Fruit fly (Drosophila melanogaster) whole organism, prepupa: ENCODE data around the gene CG8916.

Experiments used
- Blimp-1 ChIP-seq: fragments of 200-800 bp; sonication (Bioruptor generic); optimal IDR thresholded peaks from 3 replicates; lab custom pipeline; 2017; ENCODE audit warnings: missing biosample characterization, missing genetic modification characterization, mild to moderate bottlenecking, moderate library complexity, missing genetic modification reagents
- CG10631 ChIP-seq: fragments of 200-800 bp; sonication (Bioruptor generic); optimal IDR thresholded peaks from 2 replicates; lab custom pipeline; 2016; ENCODE audit warnings: missing biosample characterization, missing genetic modification characterization
- CG11762 ChIP-seq: fragments of 200-800 bp; sonication (Bioruptor generic); optimal IDR thresholded peaks from 3 replicates; lab custom pipeline; 2016; ENCODE audit warnings: missing biosample characterization, missing genetic modification characterization; ENCODE audit not compliant: insufficient read depth
- CG11902 ChIP-seq: fragments of 200-800 bp; sonication (Bioruptor generic); optimal IDR thresholded peaks from 3 replicates; lab custom pipeline; 2016; ENCODE audit warnings: missing biosample characterization, missing genetic modification characterization
- CG15336 ChIP-seq: fragments of 200-800 bp; sonication (Bioruptor generic); IDR thresholded peaks from 2 replicates; pipeline ENCODE4 v1.3.6; 2022; ENCODE audit warnings: missing biosample characterization, missing genetic modification characterization
- CG1621 ChIP-seq: fragments of 200-800 bp; sonication (Bioruptor generic); optimal IDR thresholded peaks from 3 replicates; lab custom pipeline; 2018; ENCODE audit warnings: missing biosample characterization, mild to moderate bottlenecking, missing genetic modification characterization
- CG16779 ChIP-seq: fragments of 200-800 bp; sonication (Bioruptor generic); optimal IDR thresholded peaks from 3 replicates; lab custom pipeline; 2017; ENCODE audit warnings: missing biosample characterization, mild to moderate bottlenecking, missing genetic modification characterization
- CG31627 ChIP-seq: fragments of 200-800 bp; sonication (Bioruptor generic); optimal IDR thresholded peaks from 3 replicates; lab custom pipeline; 2016; ENCODE audit warnings: missing biosample characterization, missing genetic modification characterization
- CG34406 ChIP-seq: fragments of 200-800 bp; sonication (Bioruptor generic); optimal IDR thresholded peaks from 3 replicates; lab custom pipeline; 2016; ENCODE audit warnings: missing biosample characterization, missing genetic modification characterization
- CG4318 ChIP-seq: fragments of 200-800 bp; sonication (Bioruptor generic); optimal IDR thresholded peaks from 3 replicates; lab custom pipeline; 2017; ENCODE audit warnings: missing biosample characterization, mild to moderate bottlenecking, missing genetic modification characterization
- CG6163 ChIP-seq: fragments of 200-800 bp; sonication (Bioruptor generic); IDR thresholded peaks from 3 replicates; pipeline ENCODE4 v1.3.6; 2022; ENCODE audit warnings: missing biosample characterization, missing genetic modification characterization
- CG6792 ChIP-seq: fragments of 200-800 bp; sonication (Bioruptor generic); optimal IDR thresholded peaks from 3 replicates; lab custom pipeline; 2016; ENCODE audit warnings: missing biosample characterization, missing genetic modification characterization
- CG6808 ChIP-seq: fragments of 200-800 bp; sonication (Bioruptor generic); optimal IDR thresholded peaks from 3 replicates; lab custom pipeline; 2017; ENCODE audit warnings: missing biosample characterization, missing genetic modification characterization, mild to moderate bottlenecking, moderate library complexity, missing genetic modification reagents
- CG7368 ChIP-seq: fragments of 200-800 bp; sonication (Bioruptor generic); optimal IDR thresholded peaks from 3 replicates; lab custom pipeline; 2016; ENCODE audit warnings: missing biosample characterization, missing genetic modification characterization
- CG8119 ChIP-seq: fragments of 200-800 bp; sonication (Bioruptor generic); IDR thresholded peaks from 3 replicates; pipeline ENCODE4 v1.3.6; 2022; ENCODE audit warnings: missing biosample characterization, missing genetic modification characterization
- CG8319 ChIP-seq: fragments of 200-800 bp; sonication (Bioruptor generic); optimal IDR thresholded peaks from 3 replicates; lab custom pipeline; 2016; ENCODE audit warnings: missing biosample characterization, missing genetic modification characterization
- CG8632 ChIP-seq: fragments of 200-800 bp; sonication (Bioruptor generic); optimal IDR thresholded peaks from 3 replicates; lab custom pipeline; 2016; ENCODE audit warnings: missing biosample characterization, missing genetic modification characterization
- Eip75B ChIP-seq: fragments of 200-800 bp; sonication (Bioruptor generic); optimal IDR thresholded peaks from 3 replicates; lab custom pipeline; 2016; ENCODE audit warnings: missing biosample characterization, missing genetic modification characterization
- Eip78C ChIP-seq: fragments of 200-800 bp; sonication (Bioruptor generic); peaks from one replicate; lab custom pipeline; 2016; ENCODE audit warnings: missing biosample characterization, missing genetic modification characterization
- Eip93F ChIP-seq: fragments of 200-800 bp; sonication (Bioruptor generic); optimal IDR thresholded peaks from 2 replicates; lab custom pipeline; 2016; ENCODE audit warnings: missing biosample characterization, mild to moderate bottlenecking, missing genetic modification characterization
- Ets96B ChIP-seq: fragments of 200-800 bp; optimal IDR thresholded peaks from 2 replicates; lab custom pipeline; 2019; ENCODE audit warnings: missing biosample characterization, mild to moderate bottlenecking, missing genetic modification characterization, moderate library complexity
- Gug ChIP-seq: fragments of 200-800 bp; sonication (Bioruptor generic); IDR thresholded peaks from 2 replicates; pipeline ENCODE4 v1.3.6; 2022; ENCODE audit warnings: missing biosample characterization, missing genetic modification characterization
- Hr39 ChIP-seq: fragments of 200-800 bp; sonication (Bioruptor generic); optimal IDR thresholded peaks from 2 replicates; lab custom pipeline; 2016; ENCODE audit warnings: missing biosample characterization, missing genetic modification characterization
- Hr4 ChIP-seq: fragments of 200-800 bp; sonication (Bioruptor generic); optimal IDR thresholded peaks from 3 replicates; lab custom pipeline; 2016; ENCODE audit warnings: missing biosample characterization, missing genetic modification characterization
- Lpt ChIP-seq: fragments of 200-800 bp; sonication (Bioruptor generic); optimal IDR thresholded peaks from 3 replicates; lab custom pipeline; 2016; ENCODE audit warnings: missing biosample characterization, missing genetic modification characterization
- OdsH ChIP-seq: fragments of 200-800 bp; sonication (Bioruptor generic); optimal IDR thresholded peaks from 3 replicates; lab custom pipeline; 2016; ENCODE audit warnings: missing biosample characterization, missing genetic modification characterization
- Smox ChIP-seq: fragments of 200-800 bp; sonication (Bioruptor generic); optimal IDR thresholded peaks from 3 replicates; lab custom pipeline; 2016; ENCODE audit warnings: missing biosample characterization, missing genetic modification characterization
- Sox102F ChIP-seq: fragments of 200-800 bp; sonication (Bioruptor generic); optimal IDR thresholded peaks from 2 replicates; lab custom pipeline; 2016; ENCODE audit warnings: missing biosample characterization, mild to moderate bottlenecking, missing genetic modification characterization
- Sox14 ChIP-seq: fragments of 200-800 bp; sonication (Bioruptor generic); optimal IDR thresholded peaks from 3 replicates; lab custom pipeline; 2016; ENCODE audit warnings: missing biosample characterization, missing genetic modification characterization
- Sox15 ChIP-seq: fragments of 200-800 bp; sonication (Bioruptor generic); optimal IDR thresholded peaks from 3 replicates; lab custom pipeline; 2016; ENCODE audit warnings: missing biosample characterization, missing genetic modification characterization
- acj6 ChIP-seq: fragments of 200-800 bp; sonication (Bioruptor generic); optimal IDR thresholded peaks from 3 replicates; lab custom pipeline; 2016; ENCODE audit warnings: missing biosample characterization, missing genetic modification characterization
- eg ChIP-seq: fragments of 200-800 bp; sonication (Bioruptor generic); IDR thresholded peaks from 3 replicates; pipeline ENCODE4 v1.3.6; 2022; ENCODE audit warnings: missing biosample characterization, missing genetic modification characterization
- esn ChIP-seq: fragments of 200-800 bp; sonication (Bioruptor generic); optimal IDR thresholded peaks from 2 replicates; lab custom pipeline; 2016; ENCODE audit warnings: missing biosample characterization, mild to moderate bottlenecking, missing genetic modification characterization, moderate library complexity
- fd85E ChIP-seq: fragments of 200-800 bp; sonication (Bioruptor generic); optimal IDR thresholded peaks from 3 replicates; lab custom pipeline; 2016; ENCODE audit warnings: missing biosample characterization, missing genetic modification characterization
- fkh ChIP-seq: fragments of 200-800 bp; sonication (Bioruptor generic); optimal IDR thresholded peaks from 3 replicates; lab custom pipeline; 2017; ENCODE audit warnings: missing biosample characterization, mild to moderate bottlenecking, missing genetic modification characterization, moderate library complexity
- lz ChIP-seq: fragments of 200-800 bp; sonication (Bioruptor generic); optimal IDR thresholded peaks from 3 replicates; lab custom pipeline; 2016; ENCODE audit warnings: missing biosample characterization, missing genetic modification characterization
- net ChIP-seq: fragments of 200-800 bp; sonication (Bioruptor generic); optimal IDR thresholded peaks from 3 replicates; lab custom pipeline; 2016; ENCODE audit warnings: missing biosample characterization, missing genetic modification characterization
- salr ChIP-seq, 2 experiments: fragments of 200-800 bp; sonication (Bioruptor generic); optimal IDR thresholded peaks; 3 replicates each; lab custom pipeline; 2016 to 2018; ENCODE audit warnings: missing biosample characterization in 2 of 2, missing genetic modification characterization in 2 of 2, mild to moderate bottlenecking in 1 of 2
- ss ChIP-seq, 2 experiments: fragments of 200-800 bp; sonication (Bioruptor generic); optimal IDR thresholded peaks; 2 replicates in 1 of 2; 3 replicates in 1 of 2; lab custom pipeline; 2017 to 2018; ENCODE audit warnings: mild to moderate bottlenecking in 2 of 2, missing biosample characterization in 2 of 2, missing genetic modification characterization in 2 of 2, moderate library complexity in 1 of 2

The CG8916 gene

dm6 chrX:15886411-15887246 is 35.1 kb upstream of the CG8916 start (continued):
- peak; percentile 92 for TF ChIP-seq net (GFP tag; lab: Kevin White, UChicago)
- no peak for TF ChIP-seq Hr4 (GFP tag; lab: Kevin White, UChicago)
- TF ChIP-seq CG16779 (tag; lab: Kevin White, UChicago): peak; percentile 96
- TF ChIP-seq lz (GFP tag; lab: Kevin White, UChicago): peak; percentile 14
- TF ChIP-seq Eip93F (GFP tag; lab: Kevin White, UChicago): peak; percentile 79
- peak; percentile 39 for TF ChIP-seq CG6792 (GFP tag; lab: Kevin White, UChicago)
- TF ChIP-seq Blimp-1 (GFP tag; lab: Kevin White, UChicago): no peak
- peak; percentile 43 for TF ChIP-seq fd85E (GFP tag; lab: Kevin White, UChicago)
- TF ChIP-seq eg (GFP tag; lab: Robert Waterston, UW): peak; percentile 96
- TF ChIP-seq esn (GFP tag; lab: Kevin White, UChicago): peak; percentile 55
- no peak for TF ChIP-seq CG4318
- TF ChIP-seq Smox (GFP tag; lab: Kevin White, UChicago): no peak
- peak; percentile 76 for TF ChIP-seq Gug
- TF ChIP-seq CG1621 (tag; lab: Kevin White, UChicago): peak; percentile 94
- TF ChIP-seq CG8632: peak; percentile 75
- TF ChIP-seq Ets96B (tag; lab: Kevin White, UChicago): peak; percentile 92
- TF ChIP-seq CG10631 (GFP tag; lab: Kevin White, UChicago): no peak
- TF ChIP-seq CG31627: no peak
- TF ChIP-seq CG6163 (GFP tag; lab: Robert Waterston, UW): peak; percentile 98
- TF ChIP-seq CG8319: no peak
- TF ChIP-seq Eip75B: peak; percentile 78
- TF ChIP-seq Lpt: peak; percentile 91
- TF ChIP-seq OdsH: no peak
- TF ChIP-seq CG11902: no peak
- peak; percentile 74 for TF ChIP-seq CG34406 (GFP tag; lab: Kevin White, UChicago)
- peak; percentile 87 for TF ChIP-seq fkh (GFP tag; lab: Kevin White, UChicago)
- peak; percentile 76 for TF ChIP-seq Eip78C (GFP tag; lab: Kevin White, UChicago)

- TF ChIP-seq Hr39 (peak; percentile 6), CG7368 (GFP tag; lab: Kevin White, UChicago) (no peak), ss (GFP tag; optimal IDR thresholded peaks at IDR 0.05; lab: Kevin White, UChicago) (no peak), CG31627 (peak; percentile 0), CG15336 (GFP tag; lab: Robert Waterston, UW) (no peak), Eip78C (GFP tag; lab: Kevin White, UChicago) (peak; percentile 61), net (GFP tag; lab: Kevin White, UChicago) (no peak), Sox15 (GFP tag; lab: Kevin White, UChicago) (no peak), CG8119 (GFP tag; lab: Robert Waterston, UW) (no peak), salr (GFP tag; optimal IDR thresholded peaks at IDR 0.05; lab: Kevin White, UChicago) (no peak), Sox14 (GFP tag; lab: Kevin White, UChicago) (peak; percentile 12), CG6808 (GFP tag; lab: Kevin White, UChicago) (no peak), CG11762 (no peak), esn (GFP tag; lab: Kevin White, UChicago) (no peak), eg (GFP tag; lab: Robert Waterston, UW) (no peak), Ets96B (tag; lab: Kevin White, UChicago) (no peak), acj6 (no peak), Sox102F (GFP tag; lab: Kevin White, UChicago) (no peak), fkh (GFP tag; lab: Kevin White, UChicago) (no peak)
Measured at dm6 chrX:15887247-15887616, 34.5 kb upstream of the CG8916 start, which contains the start of gene tay. Gene tay (minus strand): TSS chrX:15887311.
